Worm (Caenorhabditis elegans) whole organism, L4 larva: Measurements from ENCODE around the gene srx-8.

Experiments
- D1046.2 ChIP-seq: fragments of 200-800 bp; sonication (Bioruptor generic); IDR thresholded peaks from 2 replicates; pipeline ENCODE4 v1.3.6; 2022; ENCODE audit warnings: missing genetic modification characterization, missing compliant biosample characterization
- F44E2.7 ChIP-seq: fragments of 200-800 bp; sonication (Bioruptor generic); IDR thresholded peaks from 2 replicates; pipeline ENCODE4 v2.1.2; 2022; ENCODE audit warnings: missing genetic modification characterization, missing compliant biosample characterization
- F49E8.2 ChIP-seq: sonication (generic microtip); optimal IDR thresholded peaks from 2 replicates; lab custom pipeline; 2016; ENCODE audit warnings: missing compliant biosample characterization, mild to moderate bottlenecking, missing genetic modification characterization, borderline replicate concordance
- R02D3.7 ChIP-seq: fragments of 150-350 bp; sonication (generic microtip); optimal IDR thresholded peaks from 3 replicates; lab custom pipeline; 2014; ENCODE audit warnings: missing biosample characterization, missing genetic modification characterization
- T26A8.4 ChIP-seq: fragments of 200-800 bp; sonication (Bioruptor generic); IDR thresholded peaks from 2 replicates; pipeline ENCODE4 v1.3.6; 2022; ENCODE audit warnings: missing genetic modification characterization, missing compliant biosample characterization
- Y105C5A.15 ChIP-seq: fragments of 200-800 bp; sonication (Bioruptor generic); IDR thresholded peaks from 2 replicates; pipeline ENCODE4 v1.3.6; 2022; ENCODE audit warnings: missing genetic modification characterization, missing compliant biosample characterization
- Y48G9A.11 ChIP-seq: fragments of 200-800 bp; sonication (Bioruptor generic); IDR thresholded peaks from 2 replicates; pipeline ENCODE4 v1.3.6; 2022; ENCODE audit warnings: missing genetic modification reagents, missing genetic modification characterization, missing compliant biosample characterization
- ZK337.2 ChIP-seq: fragments of 200-800 bp; sonication (Bioruptor generic); IDR thresholded peaks from 2 replicates; pipeline ENCODE4 v1.3.6; 2022; ENCODE audit warnings: missing genetic modification reagents, missing genetic modification characterization, missing compliant biosample characterization
- ZK546.5 ChIP-seq, 2 experiments: sonication (generic microtip); optimal IDR thresholded peaks; 2 replicates each; lab custom pipeline; 2017; ENCODE audit warnings: missing biosample characterization in 2 of 2, missing genetic modification characterization in 2 of 2
- aha-1 ChIP-seq: fragments of 150-350 bp; peaks from one replicate; lab custom pipeline; 2014; ENCODE audit warnings: missing biosample characterization, missing genetic modification characterization
- ama-1 ChIP-seq: fragments of 150-350 bp; optimal IDR thresholded peaks from 2 replicates; lab custom pipeline; 2014; ENCODE audit warnings: inconsistent platforms, mixed read lengths
- ceh-20 ChIP-seq: fragments of 200-800 bp; sonication (Bioruptor generic); IDR thresholded peaks from 2 replicates; pipeline ENCODE4 v1.3.6; 2022; ENCODE audit warnings: missing genetic modification reagents, missing genetic modification characterization, missing compliant biosample characterization
- ceh-28 ChIP-seq: fragments of 150-350 bp; optimal IDR thresholded peaks from 2 replicates; lab custom pipeline; 2014; ENCODE audit warnings: missing biosample characterization, missing genetic modification reagents, missing genetic modification characterization
- ctbp-1 ChIP-seq: fragments of 200-800 bp; sonication (Bioruptor generic); IDR thresholded peaks from 2 replicates; pipeline ENCODE4 v1.3.6; 2022; ENCODE audit warnings: missing genetic modification reagents, missing genetic modification characterization, missing compliant biosample characterization
- daf-12 ChIP-seq: fragments of 150-350 bp; optimal IDR thresholded peaks from 2 replicates; lab custom pipeline; 2014; ENCODE audit warnings: missing biosample characterization, missing genetic modification reagents, missing genetic modification characterization
- daf-8 ChIP-seq: fragments of 200-800 bp; sonication (Bioruptor generic); IDR thresholded peaks from 2 replicates; pipeline ENCODE4 v1.3.6; 2022; ENCODE audit warnings: missing genetic modification characterization, missing compliant biosample characterization
- dmd-8 ChIP-seq: fragments of 200-800 bp; sonication (Bioruptor generic); IDR thresholded peaks from 2 replicates; pipeline ENCODE4 v1.3.6; 2022; ENCODE audit warnings: missing genetic modification characterization, missing compliant biosample characterization
- dmd-9 ChIP-seq: fragments of 200-800 bp; sonication (Bioruptor generic); IDR thresholded peaks from 2 replicates; pipeline ENCODE4 v1.3.6; 2022; ENCODE audit warnings: missing genetic modification reagents, missing genetic modification characterization, missing compliant biosample characterization
- dpl-1 ChIP-seq: fragments of 150-350 bp; optimal IDR thresholded peaks from 2 replicates; lab custom pipeline; 2014; ENCODE audit warnings: missing biosample characterization, missing genetic modification reagents, missing genetic modification characterization
- duxl-1 ChIP-seq: sonication (generic microtip); optimal IDR thresholded peaks from 2 replicates; lab custom pipeline; 2016; ENCODE audit warnings: mild to moderate bottlenecking, missing genetic modification characterization, moderate library complexity, missing compliant biosample characterization; ENCODE audit not compliant: poor library complexity
- egl-27 ChIP-seq: sonication (generic microtip); optimal IDR thresholded peaks from 3 replicates; lab custom pipeline; 2017; ENCODE audit warnings: missing biosample characterization, missing genetic modification reagents, missing genetic modification characterization
- egl-43 ChIP-seq: fragments of 200-800 bp; sonication (Bioruptor generic); IDR thresholded peaks from 2 replicates; pipeline ENCODE4 v1.3.6; 2022; ENCODE audit warnings: missing genetic modification reagents, missing genetic modification characterization, missing compliant biosample characterization
- fos-1 ChIP-seq: fragments of 150-350 bp; optimal IDR thresholded peaks from 2 replicates; lab custom pipeline; 2014; ENCODE audit warnings: missing biosample characterization, missing genetic modification characterization
- hmg-1.1 ChIP-seq: fragments of 200-800 bp; sonication (Bioruptor generic); IDR thresholded peaks from 2 replicates; pipeline ENCODE4 v1.3.6; 2022; ENCODE audit warnings: missing genetic modification reagents, missing genetic modification characterization, missing compliant biosample characterization
- lin-1 ChIP-seq: fragments of 200-800 bp; sonication (Bioruptor generic); IDR thresholded peaks from 2 replicates; pipeline ENCODE4 v1.3.6; 2022; ENCODE audit warnings: missing genetic modification reagents, missing genetic modification characterization, missing compliant biosample characterization
- lin-15B ChIP-seq: fragments of 150-350 bp; sonication (generic microtip); optimal IDR thresholded peaks from 3 replicates; lab custom pipeline; 2014; ENCODE audit warnings: missing biosample characterization, missing genetic modification characterization
- lin-29 ChIP-seq: fragments of 200-800 bp; sonication (Bioruptor generic); IDR thresholded peaks from 2 replicates; pipeline ENCODE4 v1.3.6; 2022; ENCODE audit warnings: missing genetic modification reagents, missing genetic modification characterization, missing compliant biosample characterization
- madf-9 ChIP-seq: fragments of 200-800 bp; sonication (Bioruptor generic); conservative IDR thresholded peaks from 2 replicates; pipeline ENCODE4 v1.3.6; 2022; ENCODE audit warnings: missing genetic modification reagents, missing genetic modification characterization, missing compliant biosample characterization
- mdt-29 ChIP-seq: fragments of 200-800 bp; sonication (Bioruptor generic); IDR thresholded peaks from 2 replicates; pipeline ENCODE4 v1.3.6; 2022; ENCODE audit warnings: missing genetic modification reagents, missing genetic modification characterization, missing compliant biosample characterization
- mes-2 ChIP-seq: sonication (generic microtip); optimal IDR thresholded peaks from 2 replicates; lab custom pipeline; 2016; ENCODE audit warnings: missing genotype, mild to moderate bottlenecking, missing genetic modification characterization, missing compliant biosample characterization; ENCODE audit not compliant: poor library complexity, severe bottlenecking
- mxl-2 ChIP-seq: fragments of 200-800 bp; sonication (Bioruptor generic); conservative IDR thresholded peaks from 2 replicates; pipeline ENCODE4 v1.3.6; 2022; ENCODE audit warnings: missing genetic modification reagents, missing genetic modification characterization, missing compliant biosample characterization
- nhr-102 ChIP-seq: sonication (generic microtip); optimal IDR thresholded peaks from 2 replicates; lab custom pipeline; 2016; ENCODE audit warnings: mild to moderate bottlenecking, missing genetic modification characterization, moderate library complexity, missing compliant biosample characterization
- nhr-11 ChIP-seq: fragments of 150-350 bp; optimal IDR thresholded peaks from 2 replicates; lab custom pipeline; 2014; ENCODE audit warnings: missing biosample characterization, missing genetic modification characterization
- nhr-25 ChIP-seq: sonication (generic microtip); optimal IDR thresholded peaks from 2 replicates; lab custom pipeline; 2017; ENCODE audit warnings: missing genetic modification characterization, mild to moderate bottlenecking, missing compliant biosample characterization, antibody characterized with exemption, moderate library complexity, borderline replicate concordance; ENCODE audit not compliant: insufficient read depth
- nhr-6 ChIP-seq: fragments of 150-350 bp; optimal IDR thresholded peaks from 2 replicates; lab custom pipeline; 2014; ENCODE audit warnings: missing biosample characterization, missing genetic modification characterization
- nhr-76 ChIP-seq: fragments of 150-350 bp; optimal IDR thresholded peaks from 2 replicates; lab custom pipeline; 2014; ENCODE audit warnings: missing biosample characterization, missing genetic modification characterization
- php-3 ChIP-seq: fragments of 200-800 bp; sonication (Bioruptor generic); IDR thresholded peaks from 2 replicates; pipeline ENCODE4 v1.3.6; 2022; ENCODE audit warnings: missing genetic modification reagents, missing genetic modification characterization, missing compliant biosample characterization
- pqm-1 ChIP-seq: sonication (generic microtip); optimal IDR thresholded peaks from 2 replicates; lab custom pipeline; 2017; ENCODE audit warnings: missing biosample characterization, missing genetic modification characterization
- rbr-2 ChIP-seq: sonication (generic microtip); optimal IDR thresholded peaks from 2 replicates; lab custom pipeline; 2016; ENCODE audit warnings: missing genotype, missing genetic modification characterization, missing compliant biosample characterization
- skn-1 ChIP-seq: fragments of 150-350 bp; optimal IDR thresholded peaks from 2 replicates; lab custom pipeline; 2014; ENCODE audit warnings: missing biosample characterization, missing genetic modification characterization
- spr-1 ChIP-seq: sonication (generic microtip); optimal IDR thresholded peaks from 2 replicates; lab custom pipeline; 2016; ENCODE audit warnings: mild to moderate bottlenecking, missing genetic modification characterization, missing compliant biosample characterization
- tra-1 ChIP-seq: fragments of 200-800 bp; sonication (Bioruptor generic); IDR thresholded peaks from 2 replicates; pipeline ENCODE4 v1.3.6; 2022; ENCODE audit warnings: missing genetic modification reagents, missing genetic modification characterization, missing compliant biosample characterization
- unc-62 ChIP-seq, 3 experiments: fragments of 150-350 bp in 1 of 3; sonication (generic microtip); optimal IDR thresholded peaks in 2 of 3; peaks in 1 of 3; 1 replicate in 1 of 3; 2 replicates in 2 of 3; lab custom pipeline; 2014 to 2017; ENCODE audit warnings: missing biosample characterization in 3 of 3, missing genetic modification characterization in 3 of 3, missing genetic modification reagents in 3 of 3, missing genotype in 1 of 3
- ztf-11 ChIP-seq: fragments of 150-350 bp; optimal IDR thresholded peaks from 2 replicates; lab custom pipeline; 2014; ENCODE audit warnings: missing biosample characterization, missing genetic modification characterization

The srx-8 gene

ce11 chrV:532046-532445, 23.9 kb downstream of the srx-8 start, which contains the start of gene nhr-58 (continued):
- no peak for TF ChIP-seq lin-15B (tag; lab: Kevin White, UChicago)
- no peak for TF ChIP-seq egl-43
- TF ChIP-seq daf-12 (tag; lab: Kevin White, UChicago), result no peak
- no peak for TF ChIP-seq skn-1 (tag; lab: Kevin White, UChicago)
- TF ChIP-seq dmd-8 (GFP tag; lab: Robert Waterston, UW), result no peak
- no peak for TF ChIP-seq mxl-2 (GFP tag; lab: Robert Waterston, UW)
- no peak for TF ChIP-seq T26A8.4
- no peak for TF ChIP-seq R02D3.7 (tag; lab: Kevin White, UChicago)
- TF ChIP-seq D1046.2, result no peak
- peak; percentile 79 for TF ChIP-seq nhr-6 (tag; lab: Kevin White, UChicago)
- TF ChIP-seq mdt-29 (GFP tag; lab: Robert Waterston, UW), result no peak
- TF ChIP-seq nhr-76 (tag; lab: Kevin White, UChicago), result peak; percentile 32
- peak; percentile 4 for TF ChIP-seq rbr-2 (tag; lab: Kevin White, UChicago)
- no peak for TF ChIP-seq ceh-20
- no peak for TF ChIP-seq ama-1 (lab: Kevin White, UChicago)
- TF ChIP-seq ZK337.2, result no peak
- no peak for TF ChIP-seq tra-1
- TF ChIP-seq ztf-11 (tag; lab: Kevin White, UChicago), result no peak
- peak; percentile 59 for TF ChIP-seq nhr-25 (tag; lab: Kevin White, UChicago)
- peak; percentile 90 for TF ChIP-seq lin-1
- TF ChIP-seq daf-8 (GFP tag; lab: Robert Waterston, UW), result no peak
- peak; percentile 69 for TF ChIP-seq nhr-11 (tag; lab: Kevin White, UChicago)
- TF ChIP-seq nhr-102 (tag; lab: Kevin White, UChicago), result peak; percentile 84
- no peak for TF ChIP-seq php-3 (GFP tag; lab: Robert Waterston, UW)
- no peak for TF ChIP-seq madf-9 (GFP tag; lab: Robert Waterston, UW)
- TF ChIP-seq ZK546.5 (tag; optimal IDR thresholded peaks at IDR 0.05; lab: Kevin White, UChicago), result no peak
- no peak for TF ChIP-seq ctbp-1
- no peak for TF ChIP-seq F44E2.7 (GFP tag; lab: Robert Waterston, UW)
- peak; percentile 76 for TF ChIP-seq pqm-1 (tag; lab: Kevin White, UChicago)
- TF ChIP-seq aha-1, result no peak
- no peak for TF ChIP-seq lin-29
- TF ChIP-seq F49E8.2 (tag; lab: Kevin White, UChicago), result no peak

- TF ChIP-seq spr-1, result no peak
- no peak for TF ChIP-seq F49E8.2 (tag; lab: Kevin White, UChicago)
- no peak for TF ChIP-seq dpl-1 (GFP tag; lab: Kevin White, UChicago)
- no peak for TF ChIP-seq fos-1 (tag; lab: Kevin White, UChicago)
- no peak for TF ChIP-seq ceh-28 (tag; lab: Kevin White, UChicago)
- no peak for TF ChIP-seq R02D3.7 (tag; lab: Kevin White, UChicago)
- TF ChIP-seq dmd-9 (GFP tag; lab: Robert Waterston, UW), result no peak
- TF ChIP-seq mdt-29 (GFP tag; lab: Robert Waterston, UW), result no peak
- no peak for TF ChIP-seq egl-27 (tag; lab: Kevin White, UChicago)
- TF ChIP-seq D1046.2, result no peak
- TF ChIP-seq duxl-1 (tag; lab: Kevin White, UChicago), result no peak
- TF ChIP-seq mxl-2 (GFP tag; lab: Robert Waterston, UW), result no peak
- no peak for TF ChIP-seq unc-62 (GFP tag; optimal IDR thresholded peaks at IDR 0.05 in 1 of 2; lab: Kevin White, UChicago)
- no peak for TF ChIP-seq unc-62 (tag; optimal IDR thresholded peaks at IDR 0.05; lab: Kevin White, UChicago)
- TF ChIP-seq Y48G9A.11 (GFP tag; lab: Robert Waterston, UW), result no peak
- TF ChIP-seq hmg-1.1 (GFP tag; lab: Robert Waterston, UW), result no peak
- no peak for TF ChIP-seq rbr-2 (tag; lab: Kevin White, UChicago)
- no peak for TF ChIP-seq mes-2 (tag; lab: Kevin White, UChicago)
- TF ChIP-seq Y105C5A.15 (GFP tag; lab: Robert Waterston, UW), result no peak
Measured at ce11 chrV:527602-528001, 28.4 kb downstream of the srx-8 start, which contains the start of gene srw-108. TSS of gene srw-108 (plus strand) at chrV:527902.
